Worm (Caenorhabditis elegans) whole organism, mixed stage, embryonic: Measurements from ENCODE around the gene nlp-30.

ENCODE experiments used
- ces-1 ChIP-seq: fragments of 150-350 bp; optimal IDR thresholded peaks from 2 replicates; lab custom pipeline; 2014; ENCODE audit warnings: missing biosample characterization, missing genetic modification reagents, missing genetic modification characterization
- elt-1 ChIP-seq: sonication (generic microtip); optimal IDR thresholded peaks from 2 replicates; lab custom pipeline; 2017; ENCODE audit warnings: missing genetic modification characterization, mild to moderate bottlenecking, missing compliant biosample characterization, antibody characterized with exemption, moderate library complexity, borderline replicate concordance; ENCODE audit not compliant: insufficient read depth
- lin-13 ChIP-seq: fragments of 150-350 bp; optimal IDR thresholded peaks from 2 replicates; lab custom pipeline; 2014; ENCODE audit warnings: missing biosample characterization, missing genetic modification characterization
- nhr-28 ChIP-seq: fragments of 150-350 bp; optimal IDR thresholded peaks from 2 replicates; lab custom pipeline; 2014; ENCODE audit warnings: missing biosample characterization, missing genetic modification characterization
- pha-4 ChIP-seq: fragments of 150-350 bp; optimal IDR thresholded peaks from 2 replicates; lab custom pipeline; 2018; ENCODE audit warnings: missing biosample characterization, missing genetic modification reagents, missing genetic modification characterization
- unc-39 ChIP-seq: fragments of 150-350 bp; optimal IDR thresholded peaks from 2 replicates; lab custom pipeline; 2014; ENCODE audit warnings: missing biosample characterization, missing genetic modification characterization
- unc-62 ChIP-seq: fragments of 150-350 bp; optimal IDR thresholded peaks from 2 replicates; lab custom pipeline; 2014; ENCODE audit warnings: missing biosample characterization, missing genetic modification reagents, missing genetic modification characterization
- ztf-11 ChIP-seq: fragments of 150-350 bp; optimal IDR thresholded peaks from 2 replicates; lab custom pipeline; 2014; ENCODE audit warnings: missing biosample characterization, missing genetic modification characterization

ce11 chrV:3979053-3979452 is 2.7 kb upstream of the nlp-30 start, which contains the start of gene nlp-34:
- TF ChIP-seq pha-4 (no peak), ztf-11 (tag; lab: Kevin White, UChicago) (no peak), nhr-28 (no peak), unc-62 (no peak), lin-13 (no peak), ces-1 (GFP tag; lab: Kevin White, UChicago) (no peak), elt-1 (tag; lab: Kevin White, UChicago) (no peak), unc-39 (no peak)
